ENCODE assay signal across 3 fruit fly cellular contexts in the genomic region with DNA sequence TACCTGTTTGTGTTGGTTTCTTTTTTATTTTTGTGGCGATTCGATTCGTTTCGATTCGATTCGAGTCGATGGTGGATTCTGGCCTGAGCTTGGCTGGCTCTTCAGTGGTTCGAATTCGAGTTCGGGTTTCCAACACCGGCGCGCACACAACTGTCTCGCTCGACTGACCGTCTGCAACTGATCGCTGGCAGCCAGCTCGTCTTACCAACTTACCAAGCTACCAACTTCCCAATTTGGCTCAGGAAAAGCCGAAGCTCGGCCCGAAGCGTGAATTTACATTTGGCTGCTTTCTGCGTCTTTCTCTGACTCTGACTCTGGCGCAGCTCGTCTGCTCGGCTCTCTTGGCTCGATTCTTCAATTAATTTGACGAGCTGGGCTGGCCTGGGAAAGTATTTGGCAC.
A peak's percentile ranks its signal among the peaks of the same experiment; 100 is the strongest.
TF ChIP-seq lines count a peak whose summit lies in the region.

TSS of gene ect (minus strand) at position 183 of the 400 bp plus-strand sequence.

- TF ChIP-seq CTCF in whole organism, embryonic (GFP tag; optimal IDR thresholded peaks at IDR 0.05; lab: Kevin White, UChicago): no peak

TF ChIP-seq in whole organism, embryonic, 481 proteins besides CTCF, POLR2A, EP300 and RAD21 (continues in another document):
- TF ChIP-seq CG33213 (GFP tag; optimal IDR thresholded peaks at IDR 0.05; lab: Kevin White, UChicago) (no peak), her (GFP tag; optimal IDR thresholded peaks at IDR 0.05; lab: Kevin White, UChicago) (no peak), ara (GFP tag; IDR thresholded peaks at IDR 0.05; lab: Robert Waterston, UW) (no peak), Blimp-1 (GFP tag; optimal IDR thresholded peaks at IDR 0.05; lab: Kevin White, UChicago) (peak; percentile 53), CG5245 (GFP tag; optimal IDR thresholded peaks at IDR 0.05; lab: Kevin White, UChicago) (no peak), Myb (GFP tag; optimal IDR thresholded peaks at IDR 0.05; lab: Kevin White, UChicago) (no peak), Oaz (GFP tag; IDR thresholded peaks at IDR 0.05; lab: Robert Waterston, UW) (no peak), CG12155 (GFP tag; optimal IDR thresholded peaks at IDR 0.05; lab: Kevin White, UChicago) (no peak), Xbp1 (GFP tag; optimal IDR thresholded peaks at IDR 0.05; lab: Kevin White, UChicago) (no peak), tgo (GFP tag; IDR thresholded peaks at IDR 0.05; lab: Robert Waterston, UW) (no peak), vvl (GFP tag; IDR thresholded peaks at IDR 0.05; lab: Robert Waterston, UW) (peak; percentile 67), croc (GFP tag; conservative IDR thresholded peaks at IDR 0.05; lab: Robert Waterston, UW) (no peak), lab (GFP tag; optimal IDR thresholded peaks at IDR 0.05; lab: Kevin White, UChicago) (peak; percentile 11), Spps (tag; optimal IDR thresholded peaks at IDR 0.05; lab: Kevin White, UChicago) (no peak), CG4404 (GFP tag; IDR thresholded peaks at IDR 0.05; lab: Robert Waterston, UW) (no peak), Poxn (GFP tag; IDR thresholded peaks at IDR 0.05; lab: Robert Waterston, UW) (no peak), Opbp (GFP tag; IDR thresholded peaks at IDR 0.05; lab: Robert Waterston, UW; ENCODE audit: partially characterized antibody) (0 out of 3 replicates have a peak, but pooled peaks have one; percentile 13), Hmr (GFP tag; optimal IDR thresholded peaks at IDR 0.05; lab: Kevin White, UChicago) (no peak), Tbp (GFP tag; optimal IDR thresholded peaks at IDR 0.05; lab: Kevin White, UChicago) (no peak), CG6683 (GFP tag; optimal IDR thresholded peaks at IDR 0.05; lab: Kevin White, UChicago) (no peak), CG12769 (tag; optimal IDR thresholded peaks at IDR 0.05; lab: Kevin White, UChicago) (peak; percentile 88), insv (GFP tag; optimal IDR thresholded peaks at IDR 0.05; lab: Kevin White, UChicago) (no peak), Taf1 (GFP tag; IDR thresholded peaks at IDR 0.05; lab: Robert Waterston, UW) (no peak), Ada2b (GFP tag; IDR thresholded peaks at IDR 0.05; lab: Robert Waterston, UW) (no peak), Med (GFP tag; lab: Kevin White, UChicago) (peak; percentile 58), chinmo (GFP tag; IDR thresholded peaks at IDR 0.05; lab: Robert Waterston, UW; ENCODE audit: partially characterized antibody) (0 out of 4 replicates have a peak, but pooled peaks have one; percentile 66), crol (GFP tag; IDR thresholded peaks at IDR 0.05; lab: Robert Waterston, UW) (0 out of 2 replicates have a peak, but pooled peaks have one; percentile 8), BtbVII (GFP tag; optimal IDR thresholded peaks at IDR 0.05; lab: Kevin White, UChicago) (no peak), CG30020 (tag; optimal IDR thresholded peaks at IDR 0.05; lab: Kevin White, UChicago) (no peak)

TF ChIP-seq in whole organism, prepupa, 60 proteins besides CTCF, POLR2A, EP300 and RAD21:
- TF ChIP-seq Ets21C (GFP tag; optimal IDR thresholded peaks at IDR 0.05; lab: Kevin White, UChicago) (no peak), dac (GFP tag; optimal IDR thresholded peaks at IDR 0.05; lab: Kevin White, UChicago) (no peak), CG6808 (GFP tag; optimal IDR thresholded peaks at IDR 0.05; lab: Kevin White, UChicago) (no peak), fd59A (GFP tag; optimal IDR thresholded peaks at IDR 0.05; lab: Kevin White, UChicago) (no peak), svp (GFP tag; lab: Kevin White, UChicago) (no peak), net (GFP tag; optimal IDR thresholded peaks at IDR 0.05; lab: Kevin White, UChicago) (no peak), CG3919 (GFP tag; optimal IDR thresholded peaks at IDR 0.05; lab: Kevin White, UChicago) (peak; percentile 22), acj6 (GFP tag; optimal IDR thresholded peaks at IDR 0.05; lab: Kevin White, UChicago) (no peak), Hr38 (GFP tag; optimal IDR thresholded peaks at IDR 0.05; lab: Kevin White, UChicago) (no peak), CG1621 (tag; optimal IDR thresholded peaks at IDR 0.05; lab: Kevin White, UChicago) (no peak), CG8632 (GFP tag; optimal IDR thresholded peaks at IDR 0.05; lab: Kevin White, UChicago) (no peak), CG3032 (tag; optimal IDR thresholded peaks at IDR 0.05; lab: Kevin White, UChicago) (no peak), CG6854 (GFP tag; optimal IDR thresholded peaks at IDR 0.05; lab: Kevin White, UChicago) (no peak), CG15336 (GFP tag; IDR thresholded peaks at IDR 0.05; lab: Robert Waterston, UW) (peak; percentile 27; the same call in 1 of the 2 replicates), CG7368 (GFP tag; optimal IDR thresholded peaks at IDR 0.05; lab: Kevin White, UChicago) (no peak), CG6163 (GFP tag; IDR thresholded peaks at IDR 0.05; lab: Robert Waterston, UW) (0 out of 3 replicates have a peak, but pooled peaks have one; percentile 30), Eip75B (GFP tag; optimal IDR thresholded peaks at IDR 0.05; lab: Kevin White, UChicago) (no peak), CG8119 (GFP tag; IDR thresholded peaks at IDR 0.05; lab: Robert Waterston, UW) (peak; percentile 53; the same call in 2 of the 3 replicates), CG4318 (GFP tag; optimal IDR thresholded peaks at IDR 0.05; lab: Kevin White, UChicago) (no peak), cyc (GFP tag; optimal IDR thresholded peaks at IDR 0.05; lab: Kevin White, UChicago) (no peak), CG32006 (GFP tag; optimal IDR thresholded peaks at IDR 0.05; lab: Kevin White, UChicago) (no peak), eg (GFP tag; IDR thresholded peaks at IDR 0.05; lab: Robert Waterston, UW) (0 out of 3 replicates have a peak, but pooled peaks have one; percentile 24), lz (GFP tag; optimal IDR thresholded peaks at IDR 0.05; lab: Kevin White, UChicago) (no peak), ss (GFP tag; optimal IDR thresholded peaks at IDR 0.05; lab: Kevin White, UChicago) (no peak)

TF ChIP-seq in whole organism, pupa, 21 proteins besides CTCF, POLR2A, EP300 and RAD21:
- TF ChIP-seq CG9948 (tag; optimal IDR thresholded peaks at IDR 0.05; lab: Kevin White, UChicago) (no peak), rn (GFP tag; IDR thresholded peaks at IDR 0.05; lab: Robert Waterston, UW) (no peak), CG4496 (GFP tag; IDR thresholded peaks at IDR 0.05; lab: Robert Waterston, UW) (peak; percentile 68; the same call in 2 of the 3 replicates), CG15710 (tag; optimal IDR thresholded peaks at IDR 0.05; lab: Kevin White, UChicago) (no peak), CG14655 (GFP tag; optimal IDR thresholded peaks at IDR 0.05; lab: Kevin White, UChicago) (no peak), CG32121 (GFP tag; IDR thresholded peaks at IDR 0.05; lab: Robert Waterston, UW) (0 out of 2 replicates have a peak, but pooled peaks have one; percentile 10), Pif1B (GFP tag; optimal IDR thresholded peaks at IDR 0.05; lab: Kevin White, UChicago) (no peak)

Comparison
In these comparisons a context has a peak if more than half of its experiments do, and no peak if none do; other contexts are left out.
1. Of the 7 proteins assayed by ChIP-seq in both whole organism, embryonic and whole organism, prepupa: peak only in whole organism, embryonic: Blimp-1; only in whole organism, prepupa: none; in both: none; in neither: 6.